Worm (Caenorhabditis elegans): ENCODE data around the gene H08J19.1.
A peak's percentile ranks its signal among the peaks of the same experiment; 100 is the strongest.

H08J19.1 gene

ce11 chrX:15616443-15616842, 26.3 kb upstream of the H08J19.1 start, which contains the start of gene ergi-3 (continued):
- TF ChIP-seq lin-1 (GFP tag; IDR thresholded peaks at IDR 0.05) (no peak), hmg-1.1 (GFP tag; IDR thresholded peaks at IDR 0.05) (0 out of 2 replicates have a peak, but pooled peaks have one; percentile 31), ama-1 (optimal IDR thresholded peaks at IDR 0.05) (no peak), nhr-10 (tag; optimal IDR thresholded peaks at IDR 0.05) (no peak), ceh-32 (tag; optimal IDR thresholded peaks at IDR 0.05; ENCODE audit: poor library complexity) (no peak), ztf-11 (tag; optimal IDR thresholded peaks at IDR 0.05) (no peak), mep-1 (tag; optimal IDR thresholded peaks at IDR 0.05) (peak; percentile 84), sdz-12 (GFP tag; optimal IDR thresholded peaks at IDR 0.05) (no peak), nhr-42 (GFP tag; IDR thresholded peaks at IDR 0.05) (no peak), lsy-2 (tag; optimal IDR thresholded peaks at IDR 0.05) (peak in 1 of 2 experiments; percentile 83), hlh-30 (tag; optimal IDR thresholded peaks at IDR 0.05; ENCODE audit: insufficient read depth) (peak; percentile 45), lin-13 (GFP tag; optimal IDR thresholded peaks at IDR 0.05) (peak; percentile 55), lin-38 (GFP tag; IDR thresholded peaks at IDR 0.05) (peak; percentile 90), rbr-2 (tag; optimal IDR thresholded peaks at IDR 0.05) (peak; percentile 17), attf-4 (tag; optimal IDR thresholded peaks at IDR 0.05) (no peak), cey-2 (tag; optimal IDR thresholded peaks at IDR 0.05; ENCODE audit: borderline replicate concordance, insufficient read depth) (no peak), zip-2 (tag; optimal IDR thresholded peaks at IDR 0.05) (no peak), jun-1 (tag; optimal IDR thresholded peaks at IDR 0.05) (no peak), mdt-29 (GFP tag; IDR thresholded peaks at IDR 0.05) (no peak), Y5F2A.4 (GFP tag; optimal IDR thresholded peaks at IDR 0.05) (no peak), F26F4.8 (GFP tag; conservative IDR thresholded peaks at IDR 0.05) (no peak), daf-12 (tag; optimal IDR thresholded peaks at IDR 0.05) (no peak), nhr-48 (tag; optimal IDR thresholded peaks at IDR 0.05) (no peak), pqm-1 (tag; optimal IDR thresholded peaks at IDR 0.05) (peak; percentile 55), F49E8.2 (tag; optimal IDR thresholded peaks at IDR 0.05; ENCODE audit: borderline replicate concordance) (no peak), dpl-1 (GFP tag; optimal IDR thresholded peaks at IDR 0.05) (peak; percentile 35), fos-1 (tag; optimal IDR thresholded peaks at IDR 0.05) (no peak), ceh-62 (tag; optimal IDR thresholded peaks at IDR 0.05) (no peak), F10B5.3 (tag; optimal IDR thresholded peaks at IDR 0.05) (no peak), T26A8.4 (GFP tag; IDR thresholded peaks at IDR 0.05) (no peak), unc-130 (GFP tag; optimal IDR thresholded peaks at IDR 0.05) (no peak), nhr-76 (tag; optimal IDR thresholded peaks at IDR 0.05) (no peak)

ce11 chrX:15617168-15617567, 25.6 kb upstream of the H08J19.1 start:
- no peak for TF ChIP-seq ztf-7 (tag; optimal IDR thresholded peaks at IDR 0.05)
- TF ChIP-seq daf-12 (tag; optimal IDR thresholded peaks at IDR 0.05), result no peak
- TF ChIP-seq nhr-77 (tag; optimal IDR thresholded peaks at IDR 0.05), result no peak
- no peak for TF ChIP-seq ceh-20 (GFP tag; IDR thresholded peaks at IDR 0.05)
- no peak for TF ChIP-seq vab-7 (GFP tag; IDR thresholded peaks at IDR 0.05)
- no peak for TF ChIP-seq F44E2.7 (GFP tag; IDR thresholded peaks at IDR 0.05)
- no peak for TF ChIP-seq lim-7 (GFP tag; IDR thresholded peaks at IDR 0.05)
- TF ChIP-seq aha-1 (tag), result peak; percentile 57
- TF ChIP-seq lir-3 (tag; optimal IDR thresholded peaks at IDR 0.05), result no peak
- TF ChIP-seq lsy-2 (tag; optimal IDR thresholded peaks at IDR 0.05), result peak in 1 of 2 experiments; percentile 43
- no peak for TF ChIP-seq lin-1 (GFP tag; IDR thresholded peaks at IDR 0.05)
- no peak for TF ChIP-seq cey-2 (tag; optimal IDR thresholded peaks at IDR 0.05; ENCODE audit: borderline replicate concordance, insufficient read depth)
- TF ChIP-seq egl-27 (tag; optimal IDR thresholded peaks at IDR 0.05), result no peak
- TF ChIP-seq nhr-25 (tag; optimal IDR thresholded peaks at IDR 0.05; ENCODE audit: borderline replicate concordance, insufficient read depth), result no peak
- no peak for TF ChIP-seq ceh-28 (tag; optimal IDR thresholded peaks at IDR 0.05)
- TF ChIP-seq Y5F2A.4 (GFP tag; optimal IDR thresholded peaks at IDR 0.05), result no peak
- TF ChIP-seq dve-1 (tag; optimal IDR thresholded peaks at IDR 0.05; ENCODE audit: insufficient read depth), result peak; percentile 58
- TF ChIP-seq F10B5.3 (tag; optimal IDR thresholded peaks at IDR 0.05), result no peak
- TF ChIP-seq daf-8 (GFP tag; IDR thresholded peaks at IDR 0.05), result no peak
- no peak for TF ChIP-seq ama-1 (optimal IDR thresholded peaks at IDR 0.05)
- no peak for TF ChIP-seq ztf-11 (tag; optimal IDR thresholded peaks at IDR 0.05)
- TF ChIP-seq mxl-2 (GFP tag; conservative IDR thresholded peaks at IDR 0.05), result no peak
- no peak for TF ChIP-seq gei-8 (GFP tag; optimal IDR thresholded peaks at IDR 0.05)
- TF ChIP-seq lin-29 (GFP tag; IDR thresholded peaks at IDR 0.05), result no peak
- TF ChIP-seq mdt-29 (GFP tag; IDR thresholded peaks at IDR 0.05), result no peak
- TF ChIP-seq unc-39 (tag; optimal IDR thresholded peaks at IDR 0.05), result no peak
- no peak for TF ChIP-seq unc-130 (GFP tag; optimal IDR thresholded peaks at IDR 0.05)
- TF ChIP-seq zfp-3 (GFP tag; conservative IDR thresholded peaks at IDR 0.05), result no peak
- TF ChIP-seq ZK337.2 (GFP tag; IDR thresholded peaks at IDR 0.05), result no peak
- no peak for TF ChIP-seq fos-1 (tag; optimal IDR thresholded peaks at IDR 0.05)
